Fruit fly (Drosophila melanogaster) whole organism, embryonic: ENCODE results near the gene dbe.

ENCODE experiments used
- Abd-B ChIP-seq: fragments of 200-800 bp; sonication (Bioruptor generic); optimal IDR thresholded peaks from 2 replicates; lab custom pipeline; 2018; ENCODE audit warnings: missing biosample characterization, mild to moderate bottlenecking, missing genetic modification characterization, moderate library complexity
- Adf1 ChIP-seq: fragments of 200-800 bp; sonication (Bioruptor generic); IDR thresholded peaks from 2 replicates; pipeline ENCODE4 v1.3.6; 2022; ENCODE audit warnings: missing biosample characterization, missing genetic modification characterization
- CG10147 ChIP-seq: fragments of 200-800 bp; sonication (Bioruptor generic); optimal IDR thresholded peaks from 2 replicates; lab custom pipeline; 2019; ENCODE audit warnings: missing biosample characterization, mild to moderate bottlenecking, missing genetic modification characterization, moderate library complexity
- CG10366 ChIP-seq: fragments of 200-800 bp; sonication (Bioruptor generic); IDR thresholded peaks from 2 replicates; pipeline ENCODE4 v1.3.6; 2022; ENCODE audit warnings: missing biosample characterization, missing genetic modification characterization
- CG10431 ChIP-seq: fragments of 200-800 bp; sonication (Bioruptor generic); optimal IDR thresholded peaks from 3 replicates; lab custom pipeline; 2018; ENCODE audit warnings: missing biosample characterization, mild to moderate bottlenecking, missing genetic modification characterization
- CG11247 ChIP-seq: fragments of 200-800 bp; sonication (Bioruptor generic); IDR thresholded peaks from 2 replicates; pipeline ENCODE4 v1.3.6; 2022; ENCODE audit warnings: missing biosample characterization, missing genetic modification characterization
- CG12299 ChIP-seq: fragments of 200-800 bp; sonication (Bioruptor generic); optimal IDR thresholded peaks from 2 replicates; lab custom pipeline; 2018; ENCODE audit warnings: missing biosample characterization, mild to moderate bottlenecking, missing genetic modification characterization
- CG1233 ChIP-seq: fragments of 200-800 bp; sonication (Bioruptor generic); optimal IDR thresholded peaks from 4 replicates; lab custom pipeline; 2018; ENCODE audit warnings: missing biosample characterization, mild to moderate bottlenecking, missing genetic modification characterization
- CG14667 ChIP-seq: fragments of 200-800 bp; sonication (Bioruptor generic); IDR thresholded peaks from 2 replicates; pipeline ENCODE4 v1.3.6; 2022; ENCODE audit warnings: missing biosample characterization, missing genetic modification characterization
- CG2129 ChIP-seq: fragments of 200-800 bp; sonication (Bioruptor generic); IDR thresholded peaks from 2 replicates; pipeline ENCODE4 v1.3.6; 2022; ENCODE audit warnings: missing biosample characterization, missing genetic modification characterization; ENCODE audit not compliant: partially characterized antibody
- CG2712 ChIP-seq: fragments of 200-800 bp; optimal IDR thresholded peaks from 3 replicates; lab custom pipeline; 2019; ENCODE audit warnings: missing biosample characterization, mild to moderate bottlenecking, missing genetic modification characterization, moderate library complexity
- CG32532 ChIP-seq: fragments of 200-800 bp; sonication (Bioruptor generic); IDR thresholded peaks from 2 replicates; pipeline ENCODE4 v1.3.6; 2022; ENCODE audit warnings: missing biosample characterization, missing genetic modification characterization
- CG4820 ChIP-seq: fragments of 200-800 bp; sonication (Bioruptor generic); optimal IDR thresholded peaks from 3 replicates; lab custom pipeline; 2016; ENCODE audit warnings: missing biosample characterization, missing genetic modification characterization
- CG8924 ChIP-seq: fragments of 200-800 bp; optimal IDR thresholded peaks from 3 replicates; lab custom pipeline; 2019; ENCODE audit warnings: missing biosample characterization, mild to moderate bottlenecking, missing genetic modification characterization, moderate library complexity
- CG9817 ChIP-seq: fragments of 200-800 bp; sonication (Bioruptor generic); optimal IDR thresholded peaks from 2 replicates; lab custom pipeline; 2018; ENCODE audit warnings: missing biosample characterization, mild to moderate bottlenecking, missing genetic modification characterization, moderate library complexity
- CG9932 ChIP-seq: fragments of 200-800 bp; sonication (Bioruptor generic); IDR thresholded peaks from 2 replicates; pipeline ENCODE4 v1.3.6; 2022; ENCODE audit warnings: missing biosample characterization, missing genetic modification characterization
- CTCF ChIP-seq: fragments of 200-800 bp; sonication (Bioruptor generic); optimal IDR thresholded peaks from 2 replicates; lab custom pipeline; 2017; ENCODE audit warnings: missing biosample characterization, mild to moderate bottlenecking, missing genetic modification characterization, moderate library complexity
- Dbx ChIP-seq: fragments of 200-800 bp; sonication (Bioruptor generic); IDR thresholded peaks from 3 replicates; pipeline ENCODE4 v1.3.6; 2022; ENCODE audit warnings: missing biosample characterization, missing genetic modification characterization
- Dek ChIP-seq: fragments of 200-800 bp; sonication (Bioruptor generic); optimal IDR thresholded peaks from 3 replicates; lab custom pipeline; 2019; ENCODE audit warnings: missing biosample characterization, mild to moderate bottlenecking, missing genetic modification characterization, moderate library complexity
- Dref ChIP-seq: fragments of 200-800 bp; sonication (Bioruptor generic); IDR thresholded peaks from 2 replicates; pipeline ENCODE4 v1.3.6; 2022; ENCODE audit warnings: missing biosample characterization, missing genetic modification characterization
- HHEX ChIP-seq: fragments of 200-800 bp; sonication (Bioruptor generic); optimal IDR thresholded peaks from 3 replicates; lab custom pipeline; 2017; ENCODE audit warnings: missing biosample characterization, mild to moderate bottlenecking, missing genetic modification characterization, missing genetic modification reagents
- HmgD ChIP-seq: fragments of 200-800 bp; sonication (Bioruptor generic); optimal IDR thresholded peaks from 3 replicates; lab custom pipeline; 2016; ENCODE audit warnings: missing biosample characterization, missing genetic modification characterization
- Hr51 ChIP-seq, 2 experiments: fragments of 200-800 bp; sonication (Bioruptor generic); optimal IDR thresholded peaks; 2 replicates in 1 of 2; 3 replicates in 1 of 2; lab custom pipeline; 2016 to 2018; ENCODE audit warnings: missing biosample characterization in 2 of 2, missing genetic modification characterization in 2 of 2, mild to moderate bottlenecking in 1 of 2, moderate library complexity in 1 of 2
- Jarid2 ChIP-seq: fragments of 200-800 bp; sonication (Bioruptor generic); optimal IDR thresholded peaks from 3 replicates; lab custom pipeline; 2017; ENCODE audit warnings: mild to moderate bottlenecking, missing biosample characterization, missing genetic modification reagents, missing genetic modification characterization
- MESR4 ChIP-seq: fragments of 200-800 bp; sonication (Bioruptor generic); optimal IDR thresholded peaks from 2 replicates; lab custom pipeline; 2018; ENCODE audit warnings: missing biosample characterization, mild to moderate bottlenecking, missing genetic modification characterization, moderate library complexity
- NFAT ChIP-seq: fragments of 200-800 bp; sonication (Bioruptor generic); IDR thresholded peaks from 2 replicates; pipeline ENCODE4 v1.3.6; 2022; ENCODE audit warnings: missing biosample characterization, missing genetic modification characterization
- Neu2 ChIP-seq: fragments of 200-800 bp; sonication (Bioruptor generic); optimal IDR thresholded peaks from 3 replicates; lab custom pipeline; 2016; ENCODE audit warnings: missing biosample characterization, missing genetic modification characterization, borderline replicate concordance
- Rfx ChIP-seq: fragments of 200-800 bp; sonication (Bioruptor generic); IDR thresholded peaks from 2 replicates; pipeline ENCODE4 v1.3.6; 2022; ENCODE audit warnings: missing biosample characterization, missing genetic modification characterization
- Rx ChIP-seq: fragments of 200-800 bp; sonication (Bioruptor generic); IDR thresholded peaks from 2 replicates; pipeline ENCODE4 v1.3.6; 2022; ENCODE audit warnings: missing biosample characterization, missing genetic modification characterization
- Six4 ChIP-seq: fragments of 200-800 bp; sonication (Bioruptor generic); optimal IDR thresholded peaks from 2 replicates; lab custom pipeline; 2016; ENCODE audit warnings: missing biosample characterization, missing genetic modification characterization
- Sry-β ChIP-seq: fragments of 200-800 bp; sonication (Bioruptor generic); optimal IDR thresholded peaks from 2 replicates; lab custom pipeline; 2018; ENCODE audit warnings: missing biosample characterization, mild to moderate bottlenecking, missing genetic modification characterization, moderate library complexity
- Taf1 ChIP-seq: fragments of 200-800 bp; sonication (Bioruptor generic); IDR thresholded peaks from 2 replicates; pipeline ENCODE4 v1.3.6; 2022; ENCODE audit warnings: missing biosample characterization, missing genetic modification characterization
- Usf ChIP-seq: fragments of 200-800 bp; sonication (Bioruptor generic); optimal IDR thresholded peaks from 2 replicates; lab custom pipeline; 2017; ENCODE audit warnings: missing genotype, missing biosample characterization, missing genetic modification characterization
- btn ChIP-seq: fragments of 200-800 bp; sonication (Bioruptor generic); optimal IDR thresholded peaks from 2 replicates; lab custom pipeline; 2016; ENCODE audit warnings: missing biosample characterization, missing genetic modification characterization
- caup ChIP-seq: fragments of 200-800 bp; sonication (Bioruptor generic); optimal IDR thresholded peaks from 3 replicates; lab custom pipeline; 2017; ENCODE audit warnings: missing biosample characterization, mild to moderate bottlenecking, missing genetic modification characterization, moderate library complexity; ENCODE audit not compliant: severe bottlenecking
- cg ChIP-seq: fragments of 200-800 bp; sonication (Bioruptor generic); optimal IDR thresholded peaks from 3 replicates; lab custom pipeline; 2019; ENCODE audit warnings: missing biosample characterization, mild to moderate bottlenecking, missing genetic modification characterization, moderate library complexity
- dysf ChIP-seq: fragments of 200-800 bp; sonication (Bioruptor generic); IDR thresholded peaks from 3 replicates; pipeline ENCODE4 v1.3.6; 2022; ENCODE audit warnings: missing biosample characterization, missing genetic modification characterization
- ewg ChIP-seq: fragments of 200-800 bp; sonication (Bioruptor generic); optimal IDR thresholded peaks from 3 replicates; lab custom pipeline; 2017; ENCODE audit warnings: mild to moderate bottlenecking, missing biosample characterization, missing genetic modification reagents, missing genetic modification characterization
- gcm2 ChIP-seq: fragments of 200-800 bp; sonication (Bioruptor generic); optimal IDR thresholded peaks from 2 replicates; lab custom pipeline; 2016; ENCODE audit warnings: missing biosample characterization, missing genetic modification characterization
- gfzf ChIP-seq: fragments of 200-800 bp; sonication (Bioruptor generic); optimal IDR thresholded peaks from 2 replicates; lab custom pipeline; 2016; ENCODE audit warnings: missing biosample characterization, mild to moderate bottlenecking, missing genetic modification characterization, moderate library complexity
- jumu ChIP-seq: fragments of 200-800 bp; sonication (Bioruptor generic); optimal IDR thresholded peaks from 3 replicates; lab custom pipeline; 2016; ENCODE audit warnings: missing biosample characterization, missing genetic modification characterization
- klu ChIP-seq: fragments of 200-800 bp; sonication (Bioruptor generic); IDR thresholded peaks from 2 replicates; pipeline ENCODE4 v1.3.6; 2022; ENCODE audit warnings: missing biosample characterization, missing genetic modification characterization
- nerfin-1 ChIP-seq: fragments of 200-800 bp; sonication (Bioruptor generic); optimal IDR thresholded peaks from 3 replicates; lab custom pipeline; 2019; ENCODE audit warnings: missing biosample characterization, mild to moderate bottlenecking, missing genetic modification characterization, moderate library complexity
- p53 ChIP-seq: fragments of 200-800 bp; sonication (Bioruptor generic); optimal IDR thresholded peaks from 2 replicates; lab custom pipeline; 2016; ENCODE audit warnings: missing biosample characterization, missing genetic modification characterization
- phol ChIP-seq: fragments of 200-800 bp; sonication (Bioruptor generic); optimal IDR thresholded peaks from 3 replicates; lab custom pipeline; 2018; ENCODE audit warnings: missing biosample characterization, mild to moderate bottlenecking, missing genetic modification characterization, moderate library complexity
- prd ChIP-seq, 3 experiments: fragments of >200 bp in 2 of 3; fragments of 200-800 bp in 1 of 3; sonication (Bioruptor generic) in 1 of 3; optimal IDR thresholded peaks in 2 of 3; IDR thresholded peaks in 1 of 3; 2 replicates in 2 of 3; 3 replicates in 1 of 3; pipeline versions ENCODE4 v1.3.6 to Lab custom; 2017 to 2022; ENCODE audit warnings: missing biosample characterization in 1 of 3, missing genetic modification characterization in 1 of 3
- ranshi ChIP-seq: fragments of 200-800 bp; sonication (Bioruptor generic); IDR thresholded peaks from 2 replicates; pipeline ENCODE4 v1.3.6; 2022; ENCODE audit warnings: missing biosample characterization, missing genetic modification characterization
- sqz ChIP-seq: fragments of 200-800 bp; sonication (Bioruptor generic); optimal IDR thresholded peaks from 3 replicates; lab custom pipeline; 2018; ENCODE audit warnings: missing biosample characterization, mild to moderate bottlenecking, missing genetic modification characterization
- tna ChIP-seq: fragments of 200-800 bp; sonication (Bioruptor generic); IDR thresholded peaks from 2 replicates; pipeline ENCODE4 v1.3.6; 2022; ENCODE audit warnings: missing biosample characterization, missing genetic modification characterization; ENCODE audit not compliant: partially characterized antibody

Gene dbe

dm6 chr2L:871419-871846, 1.8 kb upstream of the dbe start (continued):
- TF ChIP-seq tna (GFP tag; lab: Robert Waterston, UW) (no peak), Rfx (GFP tag; lab: Robert Waterston, UW) (peak; percentile 37), HmgD (GFP tag; lab: Kevin White, UChicago) (peak; percentile 51), Jarid2 (GFP tag; lab: Kevin White, UChicago) (no peak), gcm2 (GFP tag; lab: Kevin White, UChicago) (no peak), Hr51 (GFP tag; optimal IDR thresholded peaks at IDR 0.05; lab: Kevin White, UChicago) (no peak), ewg (GFP tag; lab: Kevin White, UChicago) (peak; percentile 77), Usf (GFP tag; lab: Kevin White, UChicago) (no peak), CG1233 (no peak), Dbx (GFP tag; lab: Robert Waterston, UW) (peak; percentile 26; the same call in 1 of the 3 replicates), CG8924 (tag; lab: Kevin White, UChicago) (no peak), CG12299 (tag; lab: Kevin White, UChicago) (no peak), sqz (GFP tag; lab: Kevin White, UChicago) (no peak), CG4820 (GFP tag; lab: Kevin White, UChicago) (peak; percentile 17), phol (tag; lab: Kevin White, UChicago) (peak; percentile 45), Rx (GFP tag; lab: Robert Waterston, UW) (no peak), ranshi (GFP tag; lab: Robert Waterston, UW) (0 out of 2 replicates have a peak, but pooled peaks have one; percentile 33), btn (GFP tag; lab: Kevin White, UChicago) (no peak), jumu (GFP tag; lab: Kevin White, UChicago) (peak; percentile 61), p53 (peak; percentile 54), caup (GFP tag; lab: Kevin White, UChicago) (peak; percentile 17), CG10366 (no peak), CG32532 (GFP tag; lab: Robert Waterston, UW) (peak; percentile 48; the same call in 1 of the 2 replicates), CTCF (GFP tag; lab: Kevin White, UChicago) (peak; percentile 96), NFAT (peak; percentile 51; the same call in 1 of the 2 replicates), Abd-B (GFP tag; lab: Kevin White, UChicago) (no peak), CG14667 (GFP tag; lab: Robert Waterston, UW) (no peak), CG2712 (tag; lab: Kevin White, UChicago) (peak; percentile 18), nerfin-1 (peak; percentile 0), Sry-β (GFP tag; lab: Kevin White, UChicago) (peak; percentile 10), cg (GFP tag; lab: Kevin White, UChicago) (peak; percentile 95), Taf1 (GFP tag; lab: Robert Waterston, UW) (peak; percentile 30; the same call in 1 of the 2 replicates), CG10431 (GFP tag; lab: Kevin White, UChicago) (no peak), CG2129 (GFP tag; lab: Robert Waterston, UW) (no peak), gfzf (GFP tag; lab: Kevin White, UChicago) (peak; percentile 51), HHEX (GFP tag; lab: Kevin White, UChicago) (no peak)

dm6 chr2L:870749-871418, 1.2 kb upstream of the dbe start:
- no peak for TF ChIP-seq Jarid2 (GFP tag; lab: Kevin White, UChicago)
- TF ChIP-seq CG10147 = no peak
- TF ChIP-seq Dek = peak; percentile 43
- peak; percentile 50 for TF ChIP-seq MESR4 (GFP tag; lab: Kevin White, UChicago)
- no peak for TF ChIP-seq prd (optimal IDR thresholded peaks at IDR 0.05; lab: Kevin White, UChicago)
- peak; percentile 75 for TF ChIP-seq prd (GFP tag; IDR thresholded peaks at IDR 0.05; lab: Robert Waterston, UW)
- TF ChIP-seq dysf (GFP tag; lab: Robert Waterston, UW) = peak; percentile 76
- TF ChIP-seq CG11247 (GFP tag; lab: Robert Waterston, UW) = no peak
- no peak for TF ChIP-seq Neu2 (GFP tag; lab: Kevin White, UChicago)
- TF ChIP-seq Dref (GFP tag; lab: Robert Waterston, UW) = peak; percentile 82
- TF ChIP-seq klu (GFP tag; lab: Robert Waterston, UW) = peak; percentile 24; the same call in 1 of the 2 replicates
- TF ChIP-seq CG9817 (tag; lab: Kevin White, UChicago) = peak; percentile 64
- no peak; the same call in 1 of the 2 replicates for TF ChIP-seq Adf1 (GFP tag; lab: Robert Waterston, UW)
- TF ChIP-seq Six4 (GFP tag; lab: Kevin White, UChicago) = peak; percentile 64
- peak; percentile 78 for TF ChIP-seq CG9932 (GFP tag; lab: Robert Waterston, UW)
